Worm (Caenorhabditis elegans) whole organism, L4/young adult: ENCODE results near the gene trx-3.

Experiments used
- W03F9.2 ChIP-seq: fragments of 150-350 bp; optimal IDR thresholded peaks from 2 replicates; lab custom pipeline; 2014; ENCODE audit warnings: missing biosample characterization, missing genetic modification characterization
- him-1 ChIP-seq: sonication (generic microtip); optimal IDR thresholded peaks from 2 replicates; lab custom pipeline; 2016; ENCODE audit warnings: missing genotype, missing genetic modification reagents, missing genetic modification characterization, missing compliant biosample characterization

ce11 chrIV:4519714-4520113 lies 32.9 kb downstream of the trx-3 start:
- TF ChIP-seq him-1 (tag; lab: Kevin White, UChicago) (no peak), W03F9.2 (tag; lab: Kevin White, UChicago) (no peak)
